Worm (Caenorhabditis elegans) whole organism, young adult: ENCODE results near the gene fzr-1.

Source experiments
- B0019.2 ChIP-seq: fragments of 200-800 bp; sonication (Bioruptor generic); conservative IDR thresholded peaks from 2 replicates; pipeline ENCODE4 v1.3.6; 2022; ENCODE audit warnings: missing genetic modification reagents, missing genetic modification characterization, missing compliant biosample characterization
- F57A8.1 ChIP-seq: fragments of 200-800 bp; sonication (Bioruptor generic); optimal IDR thresholded peaks from 2 replicates; lab custom pipeline; 2018; ENCODE audit warnings: mild to moderate bottlenecking, missing genetic modification characterization, moderate library complexity, missing compliant biosample characterization
- T26A5.8 ChIP-seq: sonication (generic microtip); optimal IDR thresholded peaks from 2 replicates; lab custom pipeline; 2016; ENCODE audit warnings: missing genetic modification characterization, missing compliant biosample characterization
- ama-1 ChIP-seq, 3 experiments: fragments of 150-350 bp in 1 of 3; sonication (generic microtip) in 2 of 3; optimal IDR thresholded peaks; 2 replicates each; lab custom pipeline; 2014 to 2018; ENCODE audit warnings: missing biosample characterization in 2 of 3, missing genetic modification characterization in 2 of 3, missing genetic modification reagents in 2 of 3
- dpl-1 ChIP-seq: fragments of 150-350 bp; optimal IDR thresholded peaks from 2 replicates; lab custom pipeline; 2014; ENCODE audit warnings: missing biosample characterization, missing genetic modification reagents, missing genetic modification characterization
- let-526 ChIP-seq: fragments of 200-800 bp; sonication (Bioruptor generic); IDR thresholded peaks from 2 replicates; pipeline ENCODE4 v1.3.6; 2022; ENCODE audit warnings: missing genetic modification reagents, missing genetic modification characterization, missing compliant biosample characterization
- lin-40 ChIP-seq: sonication (generic microtip); optimal IDR thresholded peaks from 2 replicates; lab custom pipeline; 2016; ENCODE audit warnings: missing genetic modification characterization, mild to moderate bottlenecking, missing compliant biosample characterization, missing genotype, missing genetic modification reagents
- nfya-2 ChIP-seq: fragments of 200-800 bp; sonication (Bioruptor generic); IDR thresholded peaks from 2 replicates; pipeline ENCODE4 v1.3.6; 2022; ENCODE audit warnings: missing genetic modification reagents, missing genetic modification characterization, missing compliant biosample characterization
- nhr-120 ChIP-seq: fragments of 200-800 bp; sonication (Bioruptor generic); IDR thresholded peaks from 2 replicates; pipeline ENCODE4 v1.3.6; 2022; ENCODE audit warnings: missing genetic modification characterization, missing compliant biosample characterization
- nhr-80 ChIP-seq: sonication (generic microtip); optimal IDR thresholded peaks from 2 replicates; lab custom pipeline; 2016; ENCODE audit warnings: missing genetic modification characterization, missing compliant biosample characterization
- repo-1 ChIP-seq: sonication (generic microtip); optimal IDR thresholded peaks from 2 replicates; lab custom pipeline; 2017; ENCODE audit warnings: mild to moderate bottlenecking, missing genetic modification characterization, missing compliant biosample characterization
- ztf-18 ChIP-seq: sonication (generic microtip); optimal IDR thresholded peaks from 2 replicates; lab custom pipeline; 2016; ENCODE audit warnings: missing genotype, mild to moderate bottlenecking, missing genetic modification characterization, missing compliant biosample characterization
- ztf-28 ChIP-seq: fragments of 200-800 bp; sonication (Bioruptor generic); IDR thresholded peaks from 2 replicates; pipeline ENCODE4 v1.3.6; 2022; ENCODE audit warnings: missing genetic modification reagents, missing genetic modification characterization, missing compliant biosample characterization

DNA sequence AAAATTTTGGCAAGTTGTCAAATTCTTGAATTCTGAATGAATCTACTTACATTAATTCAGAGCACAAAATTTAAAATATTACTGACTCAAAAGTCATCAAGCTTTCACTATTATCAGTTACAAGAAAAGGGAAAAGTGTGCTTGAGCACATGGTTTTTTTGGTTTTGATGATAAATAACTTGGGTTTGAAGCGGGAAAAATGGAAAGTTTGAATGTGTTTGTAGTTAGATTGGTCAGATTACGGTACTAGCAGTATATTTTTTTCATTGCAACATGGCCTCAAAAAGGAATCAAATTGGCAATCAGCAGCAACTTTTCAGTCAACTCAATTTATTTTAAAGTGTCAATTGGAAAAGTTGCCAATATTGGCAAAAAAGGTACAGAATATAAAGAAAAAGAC, 39.6 kb downstream of the fzr-1 start:
- TF ChIP-seq nhr-120 (GFP tag; lab: Robert Waterston, UW) (no peak), B0019.2 (GFP tag; lab: Robert Waterston, UW) (no peak), repo-1 (no peak), ztf-18 (tag; lab: Kevin White, UChicago) (no peak), lin-40 (no peak), let-526 (no peak), ama-1 (optimal IDR thresholded peaks at IDR 0.05; lab: Kevin White, UChicago) (no peak), ama-1 (GFP tag; optimal IDR thresholded peaks at IDR 0.05; lab: Kevin White, UChicago) (no peak), nhr-80 (tag; lab: Kevin White, UChicago) (peak; percentile 37), ztf-28 (GFP tag; lab: Robert Waterston, UW) (no peak), dpl-1 (GFP tag; lab: Kevin White, UChicago) (no peak), nfya-2 (GFP tag; lab: Robert Waterston, UW) (no peak), T26A5.8 (tag; lab: Kevin White, UChicago) (no peak), F57A8.1 (GFP tag; lab: Kevin White, UChicago) (no peak)
